Worm (Caenorhabditis elegans): ENCODE data around the gene F42H10.6.
A peak's percentile ranks its signal among the peaks of the same experiment; 100 is the strongest.

Gene F42H10.6

DNA sequence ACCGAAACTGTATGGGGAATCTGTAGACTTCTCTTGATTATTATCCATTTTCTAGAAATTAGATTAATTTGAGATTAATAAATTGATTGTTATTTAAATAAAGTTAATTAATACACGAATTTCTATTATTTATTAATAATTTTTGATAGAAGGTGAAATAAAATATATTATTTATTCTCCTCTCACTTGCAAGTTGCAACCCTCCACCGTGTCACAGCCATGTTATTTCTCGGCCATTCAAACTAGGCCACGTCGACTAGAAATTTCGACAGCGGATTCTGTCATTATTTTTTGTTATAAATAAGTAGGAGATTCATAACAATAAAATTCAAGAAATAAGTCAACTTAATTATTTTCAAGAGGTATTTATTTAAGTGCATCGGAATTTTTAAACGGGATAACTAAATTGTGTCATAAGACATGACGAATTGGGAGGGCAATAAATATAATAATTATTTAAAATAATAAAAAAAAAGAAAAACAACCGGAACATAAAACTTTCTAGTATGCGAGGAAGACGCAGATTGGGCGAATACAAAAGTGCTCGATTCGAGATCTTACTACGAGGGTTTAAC lies 36.6 kb downstream of the F42H10.6 start, which contains the start of gene ufbp-1 (continued):
- peak; percentile 18; the same call in 1 of the 2 replicates for TF ChIP-seq dmd-9 (GFP tag; IDR thresholded peaks at IDR 0.05)
- TF ChIP-seq mes-2 (tag; optimal IDR thresholded peaks at IDR 0.05; ENCODE audit: poor library complexity, severe bottlenecking): peak; percentile 85
- peak; percentile 41; the same call in 1 of the 2 replicates for TF ChIP-seq lin-29 (GFP tag; IDR thresholded peaks at IDR 0.05)
- peak; percentile 14 for TF ChIP-seq nhr-28 (tag; optimal IDR thresholded peaks at IDR 0.05)
- TF ChIP-seq Y105C5A.15 (GFP tag; IDR thresholded peaks at IDR 0.05): no peak

DNA sequence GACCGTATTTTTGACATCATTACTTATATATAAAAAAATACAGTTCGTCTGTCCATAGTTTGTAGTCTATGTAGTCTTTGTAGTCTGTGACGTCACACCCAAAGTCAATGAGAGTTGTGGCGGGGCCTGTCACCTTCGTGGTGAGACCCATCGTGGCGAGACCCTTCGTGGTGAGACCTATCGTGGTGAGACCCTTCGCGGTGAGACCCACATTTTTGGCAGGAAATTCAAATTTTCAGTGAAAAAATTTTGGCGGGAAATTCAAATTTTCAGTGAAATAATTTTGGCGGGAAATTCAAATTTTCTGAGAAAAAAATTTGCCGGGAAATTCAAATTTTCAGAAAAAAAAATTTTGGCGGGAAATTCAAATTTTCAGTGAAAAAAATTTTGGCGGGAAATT lies 39.0 kb downstream of the F42H10.6 start:
- TF ChIP-seq D1046.2 (GFP tag; IDR thresholded peaks at IDR 0.05) (0 out of 2 replicates have a peak, but pooled peaks have one; percentile 16), lin-38 (GFP tag; IDR thresholded peaks at IDR 0.05) (peak; percentile 10; the same call in 1 of the 2 replicates), nhr-42 (GFP tag; IDR thresholded peaks at IDR 0.05) (0 out of 2 replicates have a peak, but pooled peaks have one; percentile 28)

DNA sequence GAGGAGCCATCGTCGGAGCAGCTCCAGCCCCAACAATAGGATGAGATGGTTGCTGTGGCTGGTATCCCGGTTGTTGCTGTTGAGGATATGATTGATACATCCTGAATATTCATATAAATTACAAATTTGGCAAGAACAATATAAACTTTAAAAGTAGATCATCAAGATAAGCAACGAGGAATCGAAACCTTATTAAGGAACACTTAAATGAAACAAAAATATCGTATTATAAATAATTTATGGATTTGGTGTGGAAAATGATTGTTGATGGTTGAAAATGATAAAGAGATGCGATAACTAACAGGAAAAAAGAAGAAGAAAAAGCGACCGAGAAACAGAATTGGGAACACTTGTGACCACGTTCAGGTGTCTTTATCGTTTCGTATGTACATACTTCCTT lies 40.9 kb downstream of the F42H10.6 start, which contains the start of gene pqn-96:
pqn-96 (minus strand) TSS at position 101 of the 400 bp plus-strand sequence.
- TF ChIP-seq vab-7 (GFP tag; IDR thresholded peaks at IDR 0.05) (no peak), lin-1 (GFP tag; IDR thresholded peaks at IDR 0.05) (no peak), mdl-1 (tag; optimal IDR thresholded peaks at IDR 0.05) (no peak), nhr-111 (GFP tag; optimal IDR thresholded peaks at IDR 0.05) (no peak), madf-9 (GFP tag; conservative IDR thresholded peaks at IDR 0.05) (no peak), nhr-102 (tag; optimal IDR thresholded peaks at IDR 0.05) (no peak), cey-2 (tag; optimal IDR thresholded peaks at IDR 0.05; ENCODE audit: borderline replicate concordance, insufficient read depth) (no peak), daf-8 (GFP tag; IDR thresholded peaks at IDR 0.05) (no peak), pqm-1 (tag; optimal IDR thresholded peaks at IDR 0.05) (no peak), hlh-30 (tag; optimal IDR thresholded peaks at IDR 0.05; ENCODE audit: insufficient read depth) (peak; percentile 17), arid-1 (GFP tag; conservative IDR thresholded peaks at IDR 0.05) (no peak), Y5F2A.4 (GFP tag; optimal IDR thresholded peaks at IDR 0.05) (no peak), nhr-28 (tag; optimal IDR thresholded peaks at IDR 0.05) (peak; percentile 17), R02D3.7 (tag; optimal IDR thresholded peaks at IDR 0.05) (no peak), T26A8.4 (GFP tag; IDR thresholded peaks at IDR 0.05) (no peak), ZK337.2 (GFP tag; IDR thresholded peaks at IDR 0.05) (no peak)

DNA sequence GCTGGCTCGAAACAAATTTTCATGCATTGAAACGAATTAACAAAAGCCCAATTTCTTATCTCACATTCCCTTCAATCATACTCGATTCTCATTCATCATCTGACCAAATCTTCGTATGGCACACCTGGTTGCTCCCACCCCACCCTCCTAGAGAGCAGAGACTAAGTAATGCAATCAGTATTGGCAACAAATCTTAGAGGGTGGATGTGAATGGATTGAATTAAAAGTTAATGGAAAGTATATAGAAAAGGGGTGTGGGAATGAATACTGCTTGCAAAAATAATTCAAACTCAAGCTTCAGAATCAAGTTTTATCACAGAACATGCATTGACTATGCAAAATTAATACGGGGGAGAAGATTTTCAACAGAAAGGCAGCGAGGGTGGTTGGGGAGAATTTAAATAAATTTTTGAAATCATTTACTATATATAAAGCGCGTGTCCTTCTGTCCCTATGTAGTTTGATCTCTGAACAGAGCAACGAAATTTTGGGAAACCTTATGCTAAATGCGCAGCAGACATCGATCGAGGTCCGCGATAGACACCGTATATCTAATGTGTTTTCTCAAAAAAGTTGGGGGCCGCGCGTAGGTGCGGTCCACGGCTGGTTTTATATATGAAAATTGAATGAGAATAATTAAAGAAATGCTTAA lies 42.4 kb downstream of the F42H10.6 start:
- TF ChIP-seq aha-1 (tag) (peak; percentile 70), php-3 (GFP tag; IDR thresholded peaks at IDR 0.05) (no peak), unc-62 (GFP tag; optimal IDR thresholded peaks at IDR 0.05 in 1 of 2) (peak in 1 of 2 experiments; percentile 60), unc-62 (tag; optimal IDR thresholded peaks at IDR 0.05) (no peak)

DNA sequence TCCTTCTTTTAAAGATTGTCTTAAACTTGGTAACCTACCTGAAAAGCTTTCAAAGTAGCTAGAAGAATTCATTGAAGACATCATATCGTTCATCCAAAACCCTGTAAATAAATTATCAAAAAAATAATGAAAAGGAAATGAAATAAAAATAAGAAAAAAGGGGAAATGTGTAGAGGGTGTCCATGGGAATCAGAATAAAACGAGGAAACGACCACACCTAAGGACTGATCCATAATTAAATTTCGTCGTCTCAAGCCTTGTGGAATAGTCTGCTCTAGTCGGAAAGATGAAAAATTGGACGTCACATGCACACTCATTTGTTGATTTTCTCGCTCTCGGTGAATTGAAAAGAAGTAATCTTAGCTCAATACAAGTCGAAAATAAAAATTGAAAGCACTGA lies 45.2 kb downstream of the F42H10.6 start, which contains the start of gene ZK1236.9:
ZK1236.9 (minus strand) TSS at position 101 of the 400 bp plus-strand sequence.
- TF ChIP-seq Y48G9A.11 (GFP tag; IDR thresholded peaks at IDR 0.05) (no peak), dve-1 (tag; optimal IDR thresholded peaks at IDR 0.05; ENCODE audit: insufficient read depth) (no peak), ces-1 (GFP tag; optimal IDR thresholded peaks at IDR 0.05) (no peak), fos-1 (tag; optimal IDR thresholded peaks at IDR 0.05) (no peak), zfp-2 (tag; optimal IDR thresholded peaks at IDR 0.05) (no peak), daf-19 (GFP tag; conservative IDR thresholded peaks at IDR 0.05) (no peak), aha-1 (tag) (no peak), F44E2.7 (GFP tag; IDR thresholded peaks at IDR 0.05) (no peak), php-3 (GFP tag; IDR thresholded peaks at IDR 0.05) (no peak), aly-2 (tag; optimal IDR thresholded peaks at IDR 0.05) (no peak), lin-1 (GFP tag; IDR thresholded peaks at IDR 0.05) (no peak), F26F4.8 (GFP tag; conservative IDR thresholded peaks at IDR 0.05) (no peak)
